Worm (Caenorhabditis elegans) whole organism, L1 larva: ENCODE results near the gene F07G6.8.
A peak's percentile ranks its signal among the peaks of the same experiment; 100 is the strongest.
"Not testable (repeated sequence)": the region's sequence is repeated elsewhere in the genome, so short reads cannot be mapped to it uniquely, and the experiment has no call there.

Experiments used
- F16B12.6 ChIP-seq: fragments of 150-350 bp; optimal IDR thresholded peaks from 2 replicates; lab custom pipeline; 2014; ENCODE audit warnings: missing biosample characterization, missing genetic modification characterization
- blmp-1 ChIP-seq: fragments of 150-350 bp; optimal IDR thresholded peaks from 2 replicates; lab custom pipeline; 2014; ENCODE audit warnings: missing biosample characterization, missing genetic modification characterization
- ceh-63 ChIP-seq: fragments of 200-800 bp; sonication (Bioruptor generic); optimal IDR thresholded peaks from 2 replicates; lab custom pipeline; 2018; ENCODE audit warnings: mild to moderate bottlenecking, missing genetic modification characterization, missing compliant biosample characterization
- dsc-1 ChIP-seq: sonication (generic microtip); optimal IDR thresholded peaks from 2 replicates; lab custom pipeline; 2016; ENCODE audit warnings: mild to moderate bottlenecking, missing genetic modification characterization, missing compliant biosample characterization
- efl-1 ChIP-seq, 4 experiments: fragments of 150-350 bp; optimal IDR thresholded peaks in 3 of 4; peaks in 1 of 4; 1 replicate in 1 of 4; 2 replicates in 3 of 4; lab custom pipeline; 2014; ENCODE audit warnings: missing biosample characterization in 2 of 4, missing genetic modification characterization in 2 of 4, missing genetic modification reagents in 2 of 4
- elt-2 ChIP-seq: sonication (generic microtip); optimal IDR thresholded peaks from 2 replicates; lab custom pipeline; 2016; ENCODE audit warnings: missing genetic modification characterization, mild to moderate bottlenecking, inconsistent platforms, missing compliant biosample characterization, missing genetic modification reagents
- elt-3 ChIP-seq, 6 experiments: fragments of 150-350 bp in 1 of 6; sonication (generic microtip); optimal IDR thresholded peaks; 2 replicates each; lab custom pipeline; 2017 to 2018; ENCODE audit warnings: missing biosample characterization in 6 of 6, missing genetic modification characterization in 6 of 6, inconsistent platforms in 1 of 6
- fkh-10 ChIP-seq: sonication (generic microtip); optimal IDR thresholded peaks from 2 replicates; lab custom pipeline; 2017; ENCODE audit warnings: missing biosample characterization, missing genetic modification reagents, missing genetic modification characterization
- grh-1 ChIP-seq: fragments of 200-800 bp; sonication (Bioruptor generic); IDR thresholded peaks from 2 replicates; pipeline ENCODE4 v1.3.6; 2022; ENCODE audit warnings: missing genetic modification reagents, missing genetic modification characterization, missing compliant biosample characterization
- hpl-2 ChIP-seq: fragments of 150-350 bp; optimal IDR thresholded peaks from 2 replicates; lab custom pipeline; 2014; ENCODE audit warnings: missing biosample characterization, missing genetic modification reagents, missing genetic modification characterization
- lin-35 ChIP-seq, 2 experiments: fragments of 150-350 bp; optimal IDR thresholded peaks; 2 replicates each; lab custom pipeline; 2014; ENCODE audit warnings: missing biosample characterization in 2 of 2, missing genetic modification characterization in 2 of 2, missing genetic modification reagents in 2 of 2
- lin-39 ChIP-seq: fragments of 150-350 bp; optimal IDR thresholded peaks from 2 replicates; lab custom pipeline; 2014; ENCODE audit warnings: missing biosample characterization, missing genetic modification reagents, missing genetic modification characterization
- nhr-11 ChIP-seq: fragments of 150-350 bp; optimal IDR thresholded peaks from 2 replicates; lab custom pipeline; 2014; ENCODE audit warnings: missing biosample characterization, missing genetic modification characterization
- nhr-19 ChIP-seq: fragments of 200-800 bp; sonication (Bioruptor generic); conservative IDR thresholded peaks from 2 replicates; pipeline ENCODE4 v1.3.6; 2022; ENCODE audit warnings: missing genetic modification characterization, missing compliant biosample characterization
- nhr-20 ChIP-seq: sonication (generic microtip); optimal IDR thresholded peaks from 2 replicates; lab custom pipeline; 2016; ENCODE audit warnings: mild to moderate bottlenecking, missing genetic modification characterization, missing compliant biosample characterization
- nhr-71 ChIP-seq: sonication (generic microtip); optimal IDR thresholded peaks from 2 replicates; lab custom pipeline; 2016; ENCODE audit warnings: mild to moderate bottlenecking, missing genetic modification characterization, moderate library complexity, missing compliant biosample characterization
- nhr-84 ChIP-seq: sonication (generic microtip); optimal IDR thresholded peaks from 2 replicates; lab custom pipeline; 2017; ENCODE audit warnings: missing biosample characterization, missing genetic modification characterization
- pax-3 ChIP-seq: fragments of 200-800 bp; sonication (Bioruptor generic); optimal IDR thresholded peaks from 2 replicates; lab custom pipeline; 2018; ENCODE audit warnings: mild to moderate bottlenecking, missing genetic modification characterization, moderate library complexity, missing compliant biosample characterization
- snpc-4 ChIP-seq: fragments of 150-350 bp; optimal IDR thresholded peaks from 2 replicates; lab custom pipeline; 2014; ENCODE audit warnings: missing biosample characterization, missing genetic modification characterization
- snu-23 ChIP-seq: sonication (generic microtip); optimal IDR thresholded peaks from 2 replicates; lab custom pipeline; 2016; ENCODE audit warnings: missing genetic modification characterization, missing compliant biosample characterization
- sptf-1 ChIP-seq: fragments of 150-350 bp; optimal IDR thresholded peaks from 2 replicates; lab custom pipeline; 2014; ENCODE audit warnings: missing biosample characterization, missing genetic modification characterization
- sup-37 ChIP-seq: fragments of 200-800 bp; sonication (Bioruptor generic); optimal IDR thresholded peaks from 2 replicates; lab custom pipeline; 2018; ENCODE audit warnings: mild to moderate bottlenecking, missing genetic modification characterization, missing compliant biosample characterization
- swsn-7 ChIP-seq: sonication (generic microtip); optimal IDR thresholded peaks from 2 replicates; lab custom pipeline; 2016; ENCODE audit warnings: missing genetic modification characterization, missing compliant biosample characterization
- tbx-2 ChIP-seq: sonication (generic microtip); optimal IDR thresholded peaks from 2 replicates; lab custom pipeline; 2016; ENCODE audit warnings: missing genetic modification characterization, missing compliant biosample characterization
- unc-30 ChIP-seq: sonication (generic microtip); optimal IDR thresholded peaks from 2 replicates; lab custom pipeline; 2017; ENCODE audit warnings: missing biosample characterization, missing genetic modification characterization
- unc-62 ChIP-seq: fragments of 150-350 bp; optimal IDR thresholded peaks from 2 replicates; lab custom pipeline; 2014; ENCODE audit warnings: missing biosample characterization, missing genetic modification reagents, missing genetic modification characterization
- zip-4 ChIP-seq: fragments of 200-800 bp; sonication (Bioruptor generic); optimal IDR thresholded peaks from 2 replicates; lab custom pipeline; 2018; ENCODE audit warnings: mild to moderate bottlenecking, missing genetic modification characterization, moderate library complexity, missing compliant biosample characterization

F07G6.8 gene

ce11 chrX:1687079-1687478, 33.2 kb downstream of the F07G6.8 start, which contains the start of gene C36C9.11:
Gene C36C9.11 (plus strand): TSS chrX:1687379.
- TF ChIP-seq F16B12.6; zip-4 (GFP tag; lab: Kevin White, UChicago); sptf-1 (tag; lab: Kevin White, UChicago): not testable (repeated sequence)

- no peak for TF ChIP-seq lin-39 (tag; lab: Kevin White, UChicago)
- peak in 1 of 2 experiments; percentile 8 for TF ChIP-seq efl-1 (optimal IDR thresholded peaks at IDR 0.05; lab: Kevin White, UChicago)
- no peak for TF ChIP-seq efl-1 (GFP tag; optimal IDR thresholded peaks at IDR 0.05 in 1 of 2; lab: Kevin White, UChicago)
Measured at ce11 chrX:1682558-1682957, 37.7 kb downstream of the F07G6.8 start, which contains the start of gene meg-4. Gene meg-4 (plus strand): TSS chrX:1682954.

ce11 chrX:1678021-1678420, 42.2 kb downstream of the F07G6.8 start, which contains the start of gene fbxa-170:
Gene fbxa-170 (minus strand): TSS chrX:1678121.
- TF ChIP-seq ceh-63 (GFP tag; lab: Kevin White, UChicago) (no peak), snpc-4 (tag; lab: Kevin White, UChicago) (no peak), snu-23 (no peak), zip-4 (GFP tag; lab: Kevin White, UChicago) (no peak), blmp-1 (no peak), pax-3 (tag; lab: Kevin White, UChicago) (no peak), nhr-20 (tag; lab: Kevin White, UChicago) (no peak), sup-37 (GFP tag; lab: Kevin White, UChicago) (no peak), fkh-10 (no peak), nhr-11 (tag; lab: Kevin White, UChicago) (no peak)

- TF ChIP-seq elt-2 (tag; lab: Kevin White, UChicago) (no peak), efl-1 (optimal IDR thresholded peaks at IDR 0.05; lab: Kevin White, UChicago) (no peak), efl-1 (GFP tag; optimal IDR thresholded peaks at IDR 0.05 in 1 of 2; lab: Kevin White, UChicago) (peak in 1 of 2 experiments; percentile 66)
Measured at ce11 chrX:1675879-1676278, 44.4 kb downstream of the F07G6.8 start.

ce11 chrX:1674056-1674455, 46.2 kb downstream of the F07G6.8 start, which contains the start of gene tbx-31:
Gene tbx-31 (minus strand): TSS chrX:1674156.
- TF ChIP-seq nhr-19 (GFP tag; lab: Robert Waterston, UW) (no peak), snpc-4 (tag; lab: Kevin White, UChicago) (no peak), nhr-84 (tag; lab: Kevin White, UChicago) (no peak), dsc-1 (no peak), lin-35 (GFP tag; optimal IDR thresholded peaks at IDR 0.05; lab: Kevin White, UChicago) (no peak), nhr-71 (tag; lab: Kevin White, UChicago) (no peak), elt-3 (tag; optimal IDR thresholded peaks at IDR 0.05; lab: Kevin White, UChicago) (no peak), tbx-2 (tag; lab: Kevin White, UChicago) (no peak), efl-1 (optimal IDR thresholded peaks at IDR 0.05; lab: Kevin White, UChicago) (no peak), efl-1 (GFP tag; optimal IDR thresholded peaks at IDR 0.05 in 1 of 2; lab: Kevin White, UChicago) (no peak), hpl-2 (GFP tag; lab: Kevin White, UChicago) (no peak), swsn-7 (tag; lab: Kevin White, UChicago) (no peak), snu-23 (no peak), unc-62 (GFP tag; lab: Kevin White, UChicago) (no peak), unc-30 (tag; lab: Kevin White, UChicago) (no peak), grh-1 (GFP tag; lab: Robert Waterston, UW) (no peak)
- TF ChIP-seq, all 84 proteins: peak for 0
